Worm (Caenorhabditis elegans): ENCODE results near the gene fah-1.

DNA sequence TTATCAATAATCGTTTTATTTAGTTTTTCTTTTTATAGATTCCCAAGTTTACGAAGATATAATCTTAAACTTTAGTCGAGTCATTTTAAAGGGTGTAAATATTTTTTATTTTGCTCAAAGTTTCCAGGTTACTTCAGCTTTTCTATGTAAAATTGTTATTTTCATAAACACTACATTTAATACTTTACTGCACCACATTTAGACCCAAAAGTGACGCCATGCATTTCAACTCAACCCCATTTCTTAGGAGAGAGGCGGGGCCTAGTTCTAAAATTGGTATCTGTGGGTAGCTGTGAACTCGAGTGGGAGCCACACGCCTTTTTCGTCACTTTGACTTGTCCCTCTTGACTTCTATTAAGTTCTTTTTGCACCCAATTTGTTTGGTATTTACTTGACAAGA, 36.1 kb downstream of the fah-1 start, which contains the start of gene T22E5.1:
- no peak for TF ChIP-seq med-1 (GFP tag; optimal IDR thresholded peaks at IDR 0.05; ENCODE audit: insufficient read depth)
- TF ChIP-seq T22C8.4 (GFP tag; IDR thresholded peaks at IDR 0.05), result no peak
- TF ChIP-seq tab-1 (GFP tag; IDR thresholded peaks at IDR 0.05), result no peak
